Worm (Caenorhabditis elegans): Measurements from ENCODE around the gene fbxb-78.

Gene fbxb-78

ce11 chrIV:4751814-4752213 is 14.5 kb downstream of the fbxb-78 start, which contains the start of gene Y17G9B.4:
Y17G9B.4 (plus strand) TSS chrIV:4752119.
- no peak for TF ChIP-seq F13H6.1 (tag; optimal IDR thresholded peaks at IDR 0.05)
- no peak for TF ChIP-seq lin-13 (GFP tag; optimal IDR thresholded peaks at IDR 0.05)
- no peak for TF ChIP-seq mdl-1 (tag; optimal IDR thresholded peaks at IDR 0.05)
- no peak for TF ChIP-seq ztf-11 (tag; optimal IDR thresholded peaks at IDR 0.05)
- TF ChIP-seq nhr-11 (tag; optimal IDR thresholded peaks at IDR 0.05): no peak
- no peak for TF ChIP-seq C34F6.9 (tag; optimal IDR thresholded peaks at IDR 0.05)
- no peak for TF ChIP-seq R02D3.7 (tag; optimal IDR thresholded peaks at IDR 0.05)
- TF ChIP-seq nhr-12 (tag; optimal IDR thresholded peaks at IDR 0.05): no peak
- TF ChIP-seq unc-62 (GFP tag; optimal IDR thresholded peaks at IDR 0.05): no peak
- no peak for TF ChIP-seq blmp-1 (tag; optimal IDR thresholded peaks at IDR 0.05; ENCODE audit: insufficient read depth)
- no peak for TF ChIP-seq sma-9 (GFP tag; optimal IDR thresholded peaks at IDR 0.05)
- no peak for TF ChIP-seq sma-9 (tag; optimal IDR thresholded peaks at IDR 0.05)
- TF ChIP-seq nhr-237 (tag; optimal IDR thresholded peaks at IDR 0.05): no peak

ce11 chrIV:4755929-4756655 is 18.7 kb downstream of the fbxb-78 start, which contains the start of the genes fbxb-77 and Y17G9B.11:
fbxb-77 (minus strand) TSS chrIV:4756157.
Y17G9B.11 (plus strand) TSS chrIV:4756605.
- no peak for TF ChIP-seq mab-5 (tag; optimal IDR thresholded peaks at IDR 0.05)
- TF ChIP-seq nhr-21 (tag; optimal IDR thresholded peaks at IDR 0.05): no peak
- no peak for TF ChIP-seq gmeb-1 (tag; optimal IDR thresholded peaks at IDR 0.05)
- TF ChIP-seq sem-4 (tag; optimal IDR thresholded peaks at IDR 0.05): no peak
- no peak for TF ChIP-seq mbf-1 (tag; optimal IDR thresholded peaks at IDR 0.05)
- no peak for TF ChIP-seq zag-1 (tag; optimal IDR thresholded peaks at IDR 0.05)
- no peak for TF ChIP-seq C34F6.9 (tag; optimal IDR thresholded peaks at IDR 0.05)
- TF ChIP-seq nhr-77 (tag; optimal IDR thresholded peaks at IDR 0.05): no peak
- TF ChIP-seq dmd-4 (tag; optimal IDR thresholded peaks at IDR 0.05): no peak
- no peak for TF ChIP-seq nhr-25 (tag; optimal IDR thresholded peaks at IDR 0.05)
- TF ChIP-seq peb-1 (tag; optimal IDR thresholded peaks at IDR 0.05): no peak
- no peak for TF ChIP-seq nhr-10 (tag; optimal IDR thresholded peaks at IDR 0.05)
- no peak for TF ChIP-seq ama-1 (optimal IDR thresholded peaks at IDR 0.05)
- TF ChIP-seq ztf-4 (tag; optimal IDR thresholded peaks at IDR 0.05): no peak
- TF ChIP-seq fos-1 (tag; optimal IDR thresholded peaks at IDR 0.05): no peak

DNA sequence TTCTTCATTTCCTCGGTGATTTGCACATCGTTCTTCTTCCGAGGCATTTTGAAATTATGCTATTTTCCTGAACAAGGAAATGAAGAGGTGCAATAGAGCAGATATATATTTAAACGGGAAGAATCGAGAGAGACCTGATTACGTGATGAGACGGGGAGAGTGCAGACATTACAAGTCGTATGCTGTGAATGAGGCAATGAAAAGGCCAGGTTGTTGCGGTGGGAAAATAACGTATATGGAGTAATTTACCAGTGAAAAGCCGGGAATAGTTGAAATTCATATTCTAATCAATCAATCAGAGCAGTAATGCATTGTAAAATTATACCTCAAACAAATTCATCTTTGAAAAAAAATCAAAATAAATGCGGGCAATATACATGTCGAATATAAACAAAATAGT is 21.3 kb downstream of the fbxb-78 start, which contains the start of gene Y17G9B.8:
Gene Y17G9B.8, minus strand, starts transcription at position 182 of the 400 bp plus-strand sequence.
- no peak for TF ChIP-seq ceh-82 (tag; optimal IDR thresholded peaks at IDR 0.05)
- TF ChIP-seq lsy-2 (tag; optimal IDR thresholded peaks at IDR 0.05): peak in 1 of 2 experiments; percentile 24
- no peak for TF ChIP-seq zag-1 (tag; optimal IDR thresholded peaks at IDR 0.05)
- TF ChIP-seq crh-2 (tag; optimal IDR thresholded peaks at IDR 0.05): no peak
- TF ChIP-seq ZK546.5 (tag; optimal IDR thresholded peaks at IDR 0.05): no peak
- TF ChIP-seq unc-62 (GFP tag; optimal IDR thresholded peaks at IDR 0.05): no peak
- TF ChIP-seq ama-1 (optimal IDR thresholded peaks at IDR 0.05): no peak
- no peak for TF ChIP-seq ztf-4 (tag; optimal IDR thresholded peaks at IDR 0.05)
- no peak for TF ChIP-seq mab-5 (tag; optimal IDR thresholded peaks at IDR 0.05)

DNA sequence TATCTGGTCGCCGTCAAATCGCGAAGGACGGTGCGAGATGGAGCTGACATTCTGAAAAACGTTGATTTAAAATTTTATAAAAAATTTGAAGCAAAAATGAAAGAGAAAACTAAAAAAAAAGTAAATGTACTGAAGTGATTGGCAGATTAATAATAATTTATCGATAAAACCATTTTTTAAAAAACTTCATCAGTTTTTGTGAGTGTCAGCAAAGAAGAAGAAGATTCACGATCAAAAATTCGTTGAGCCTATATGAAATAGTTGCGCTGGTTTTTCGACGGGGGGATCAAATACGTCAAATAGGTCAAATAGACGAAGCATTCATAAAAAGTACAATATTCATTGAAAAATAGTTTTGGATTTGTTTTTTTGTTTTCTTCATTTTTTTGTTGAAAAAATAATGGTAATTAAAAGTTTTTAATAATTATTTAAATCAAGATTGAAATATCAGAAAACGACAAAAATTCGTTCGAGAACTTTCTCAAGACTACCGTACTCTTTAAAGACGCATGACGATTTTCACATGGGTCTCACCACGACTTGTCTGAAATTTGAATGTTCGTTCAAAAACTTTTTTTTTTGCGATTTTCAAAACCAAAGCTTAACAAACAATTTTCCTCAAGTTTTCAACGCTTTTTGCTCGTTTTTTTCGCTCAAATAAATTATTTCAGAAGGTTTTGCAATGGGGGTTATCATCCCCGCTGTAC is 23.2 kb downstream of the fbxb-78 start, which contains the start of the genes memi-1 and cyp-31A3:
Gene memi-1, minus strand, starts transcription at position 51 of the 707 bp plus-strand sequence.
Gene cyp-31A3, plus strand, starts transcription at position 672 of the 707 bp plus-strand sequence.
- no peak for TF ChIP-seq egl-27 (tag; optimal IDR thresholded peaks at IDR 0.05)
- no peak for TF ChIP-seq snpc-4 (tag; optimal IDR thresholded peaks at IDR 0.05)
- TF ChIP-seq mbf-1 (tag; optimal IDR thresholded peaks at IDR 0.05): no peak
- TF ChIP-seq Y55F3AM.14 (GFP tag; optimal IDR thresholded peaks at IDR 0.05): no peak
- TF ChIP-seq lin-11 (tag; optimal IDR thresholded peaks at IDR 0.05): no peak
- TF ChIP-seq nhr-21 (tag; optimal IDR thresholded peaks at IDR 0.05): no peak
- TF ChIP-seq elt-1 (tag; optimal IDR thresholded peaks at IDR 0.05): no peak
- no peak for TF ChIP-seq nhr-129 (tag; optimal IDR thresholded peaks at IDR 0.05)
- no peak for TF ChIP-seq dmd-4 (tag; optimal IDR thresholded peaks at IDR 0.05)
- TF ChIP-seq ztf-11 (tag; optimal IDR thresholded peaks at IDR 0.05): no peak
- no peak for TF ChIP-seq nhr-237 (tag; optimal IDR thresholded peaks at IDR 0.05)
- TF ChIP-seq nhr-23 (tag; optimal IDR thresholded peaks at IDR 0.05): no peak
- TF ChIP-seq alr-1 (tag; optimal IDR thresholded peaks at IDR 0.05): no peak
- TF ChIP-seq lin-39 (tag; optimal IDR thresholded peaks at IDR 0.05): no peak
- TF ChIP-seq unc-62 (GFP tag; optimal IDR thresholded peaks at IDR 0.05): no peak
- TF ChIP-seq nhr-10 (tag; optimal IDR thresholded peaks at IDR 0.05): no peak
